Fruit fly (Drosophila melanogaster): ENCODE measurements around the gene Sap130.

The Sap130 gene

dm6 chr3L:12798795-12799311 lies 6.8 kb upstream of the Sap130 start:
- no peak for TF ChIP-seq psq (optimal IDR thresholded peaks at IDR 0.05)
- TF ChIP-seq EcR (GFP tag; optimal IDR thresholded peaks at IDR 0.05): peak in 1 of 2 experiments; percentile 20

DNA sequence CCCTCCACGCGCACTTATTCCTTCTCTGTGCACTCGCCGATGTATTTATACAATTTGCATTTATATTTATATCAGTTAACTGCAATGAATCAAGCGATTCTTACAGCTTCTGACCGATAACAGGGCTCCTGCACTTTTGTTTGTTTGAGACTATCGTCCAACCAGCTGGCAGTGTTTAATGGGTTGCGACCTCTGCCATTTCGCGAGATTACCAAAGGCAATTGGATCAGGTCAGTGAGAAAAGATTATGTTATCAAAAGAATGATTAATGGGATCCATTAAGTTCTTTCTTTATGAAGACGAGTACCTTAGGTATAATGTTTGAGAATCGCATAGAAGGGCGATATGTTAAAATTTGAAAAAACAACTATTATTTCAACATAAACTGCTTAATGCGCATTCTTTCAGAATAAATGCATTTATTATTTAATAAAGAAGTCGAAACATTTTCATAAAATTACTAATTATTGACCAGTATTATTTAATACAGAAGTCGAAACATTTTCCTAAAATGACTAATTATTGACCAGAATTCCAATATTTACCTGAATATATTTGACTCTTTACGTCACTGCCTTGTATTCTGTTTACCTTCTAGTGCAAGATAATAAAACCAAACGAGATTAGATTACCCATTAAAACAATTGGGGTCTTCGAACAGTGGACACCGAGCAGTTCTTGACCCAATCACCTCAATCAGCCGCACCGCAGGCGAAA lies 6.1 kb upstream of the Sap130 start:
- TF ChIP-seq EcR (GFP tag; optimal IDR thresholded peaks at IDR 0.05) (no peak), CG8478 (optimal IDR thresholded peaks at IDR 0.05) (no peak), psq (optimal IDR thresholded peaks at IDR 0.05) (no peak), Dll (optimal IDR thresholded peaks at IDR 0.05) (no peak), usp (GFP tag; optimal IDR thresholded peaks at IDR 0.05) (no peak), pan (optimal IDR thresholded peaks at IDR 0.05) (no peak)

DNA sequence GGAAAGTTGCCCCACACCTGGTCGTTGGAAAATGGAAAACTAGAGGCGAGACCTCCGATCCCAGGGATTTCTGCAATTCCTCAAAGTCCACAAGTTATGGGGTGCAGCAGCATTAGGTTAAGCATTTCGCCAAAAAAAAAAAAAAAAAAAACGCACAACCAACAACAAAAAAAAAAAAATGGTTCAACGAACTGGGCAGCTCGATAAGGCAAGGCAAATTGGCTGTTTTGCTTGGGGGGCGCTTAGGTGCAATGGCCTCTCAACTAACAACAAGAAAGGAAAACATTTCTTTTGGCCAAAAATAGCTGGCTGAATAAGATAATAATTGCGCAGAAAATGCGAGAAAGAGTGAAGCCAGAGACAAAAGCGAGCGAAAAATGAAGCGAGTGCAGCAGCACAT lies 5.5 kb upstream of the Sap130 start:
- TF ChIP-seq psq (optimal IDR thresholded peaks at IDR 0.05) (no peak), EcR (GFP tag; optimal IDR thresholded peaks at IDR 0.05) (peak; percentile 75 to 88), Dll (optimal IDR thresholded peaks at IDR 0.05) (no peak)

DNA sequence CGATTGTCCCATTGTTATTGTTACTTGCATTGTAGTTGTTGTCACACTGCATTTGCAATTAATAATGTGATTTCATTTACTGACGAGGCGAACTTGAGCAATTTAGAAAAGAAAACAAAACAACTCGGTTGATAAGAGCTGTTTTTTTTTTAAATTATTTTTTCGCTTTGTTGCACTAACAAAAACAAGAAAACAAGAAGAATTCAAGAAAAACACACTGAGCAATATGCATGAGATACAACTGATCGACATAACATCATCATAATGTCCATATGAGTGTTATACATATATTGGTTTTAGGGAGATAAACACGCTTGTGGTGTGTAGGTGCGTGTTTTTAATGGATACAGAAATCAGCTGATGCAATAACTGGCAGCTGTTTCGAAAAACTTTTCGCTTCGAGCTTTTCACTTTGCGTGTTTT lies 3.2 kb upstream of the Sap130 start:
- no peak for TF ChIP-seq EcR (GFP tag; optimal IDR thresholded peaks at IDR 0.05)
- TF ChIP-seq psq (optimal IDR thresholded peaks at IDR 0.05): no peak
- no peak for TF ChIP-seq pan (optimal IDR thresholded peaks at IDR 0.05)
- no peak for TF ChIP-seq Dll (optimal IDR thresholded peaks at IDR 0.05)
- no peak for TF ChIP-seq usp (GFP tag; optimal IDR thresholded peaks at IDR 0.05)
- TF ChIP-seq CG8478 (optimal IDR thresholded peaks at IDR 0.05): no peak

DNA sequence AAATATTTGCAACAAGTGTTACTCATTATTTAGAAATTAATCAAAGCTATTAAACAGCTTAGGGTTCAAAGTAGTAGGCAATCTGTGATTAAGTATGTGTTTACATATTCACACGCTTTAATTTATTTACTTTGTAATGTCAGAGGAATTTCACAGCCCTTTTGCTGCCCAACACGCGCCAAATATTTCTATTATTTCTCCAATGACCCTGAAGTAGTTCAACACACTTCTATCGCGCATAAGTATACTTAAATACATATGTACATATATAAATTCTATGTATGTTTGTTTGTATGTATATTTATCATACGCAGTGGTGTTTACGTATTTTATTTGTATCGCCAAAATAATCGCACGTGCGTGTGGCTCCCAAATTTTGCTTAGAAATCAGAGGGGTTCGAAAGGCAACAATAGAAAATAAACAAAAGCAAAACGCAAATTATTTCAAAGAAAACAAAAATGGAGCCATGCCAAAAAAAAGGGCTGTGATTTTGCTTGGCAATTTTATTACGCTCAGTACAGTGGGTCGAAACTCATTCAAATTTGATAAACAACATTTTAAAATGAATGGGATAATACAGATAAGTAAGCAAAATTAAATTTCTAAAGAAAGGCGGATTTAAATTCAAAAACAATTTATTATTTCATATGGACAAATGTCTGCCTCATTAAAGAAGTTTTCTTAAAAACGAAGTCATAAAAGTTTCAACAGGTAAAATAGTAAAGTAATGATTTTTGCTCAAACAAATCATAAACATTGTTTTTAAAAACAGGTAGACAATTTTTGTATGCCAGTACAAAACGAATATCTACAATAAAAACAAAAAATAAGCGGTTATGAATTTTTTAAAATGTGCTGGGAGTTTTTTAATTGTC lies 2.3 kb upstream of the Sap130 start:
- TF ChIP-seq EcR (GFP tag; optimal IDR thresholded peaks at IDR 0.05): no peak
- no peak for TF ChIP-seq psq (optimal IDR thresholded peaks at IDR 0.05)
- TF ChIP-seq usp (GFP tag; optimal IDR thresholded peaks at IDR 0.05): no peak
- TF ChIP-seq CG8478 (optimal IDR thresholded peaks at IDR 0.05): no peak
- TF ChIP-seq pan (optimal IDR thresholded peaks at IDR 0.05): no peak
- no peak for TF ChIP-seq Dll (optimal IDR thresholded peaks at IDR 0.05)

DNA sequence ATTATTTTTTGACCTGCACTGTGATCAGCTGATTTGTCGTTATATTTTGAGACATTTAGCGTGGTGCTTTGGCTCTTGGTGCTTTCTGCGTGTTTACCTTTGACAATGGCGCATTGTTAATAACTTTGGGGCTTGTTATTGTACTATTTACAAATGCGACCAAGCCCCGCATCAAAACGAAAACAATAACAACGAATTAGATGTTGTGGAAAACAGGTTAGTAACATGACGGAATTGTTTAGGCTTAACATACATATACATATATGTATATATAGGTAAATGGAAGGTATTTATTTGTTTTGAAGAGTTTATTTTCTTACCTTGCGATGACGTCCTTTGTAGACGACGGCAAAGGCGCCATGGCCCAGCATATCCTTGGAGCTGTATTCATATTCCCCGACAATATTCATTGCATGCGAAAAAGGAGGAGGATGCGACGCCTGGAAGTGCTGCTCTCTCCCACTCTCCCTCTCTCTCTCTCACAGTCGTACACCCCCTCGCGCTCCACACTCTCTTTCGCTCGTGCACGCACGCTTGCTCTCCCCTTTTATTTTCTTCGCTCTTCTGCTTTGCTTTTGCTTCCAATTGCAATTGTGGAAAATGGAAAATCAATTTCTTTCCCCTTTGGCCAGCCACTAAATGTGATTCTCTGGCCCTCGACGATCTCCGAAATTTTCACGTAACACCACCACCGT lies 1.5 kb upstream of the Sap130 start:
- TF ChIP-seq psq (optimal IDR thresholded peaks at IDR 0.05) (no peak), pan (optimal IDR thresholded peaks at IDR 0.05) (no peak)

dm6 chr3L:12804730-12805170 lies 952 bp upstream of the Sap130 start, which contains the start of gene Atg1:
Atg1 (minus strand) TSS chr3L:12805116.
- TF ChIP-seq Dll (optimal IDR thresholded peaks at IDR 0.05): no peak
- TF ChIP-seq usp (GFP tag; optimal IDR thresholded peaks at IDR 0.05): no peak
- TF ChIP-seq pan (optimal IDR thresholded peaks at IDR 0.05): no peak
- no peak for TF ChIP-seq CG8478 (optimal IDR thresholded peaks at IDR 0.05)
- no peak for TF ChIP-seq psq (optimal IDR thresholded peaks at IDR 0.05)
- no peak for TF ChIP-seq EcR (GFP tag; optimal IDR thresholded peaks at IDR 0.05)

dm6 chr3L:12806290-12806743 lies 615 bp downstream of the Sap130 start:
- TF ChIP-seq CG8478 (optimal IDR thresholded peaks at IDR 0.05) (no peak), psq (optimal IDR thresholded peaks at IDR 0.05) (peak; percentile 80)

DNA sequence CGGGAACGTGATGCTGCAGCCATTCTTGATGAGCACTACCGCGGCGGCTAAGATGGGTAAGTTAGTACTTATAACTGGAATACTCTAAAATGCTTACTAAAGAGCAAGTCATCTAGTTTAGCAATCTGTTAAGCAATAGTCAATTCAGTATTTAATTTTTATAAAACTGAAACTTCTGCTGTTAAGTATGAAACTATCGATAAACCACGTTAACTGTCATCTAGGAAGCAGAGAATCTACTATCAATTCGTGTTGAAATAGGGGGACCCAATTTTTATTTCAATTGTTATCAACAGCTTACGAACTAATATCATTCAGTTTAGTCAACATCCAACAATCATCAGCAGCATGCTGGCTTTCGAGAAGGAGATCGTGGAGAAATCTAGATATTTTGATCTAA lies 2.7 kb downstream of the Sap130 start, which contains the start of gene CG32110:
Gene CG32110, plus strand, starts transcription at position 301 of the 400 bp plus-strand sequence.
- TF ChIP-seq Dll (optimal IDR thresholded peaks at IDR 0.05): no peak

dm6 chr3L:12813907-12814306 lies 8.2 kb downstream of the Sap130 start, which contains the start of the genes Sf3a2 and CG42588:
Sf3a2 (minus strand) TSS chr3L:12814019.
CG42588 (plus strand) TSS chr3L:12814254.
- no peak for TF ChIP-seq Dll (optimal IDR thresholded peaks at IDR 0.05)
- TF ChIP-seq psq (optimal IDR thresholded peaks at IDR 0.05): no peak
- no peak for TF ChIP-seq EcR (GFP tag; optimal IDR thresholded peaks at IDR 0.05)
- no peak for TF ChIP-seq usp (GFP tag; optimal IDR thresholded peaks at IDR 0.05)
- TF ChIP-seq pan (optimal IDR thresholded peaks at IDR 0.05): no peak
- no peak for TF ChIP-seq CG8478 (optimal IDR thresholded peaks at IDR 0.05)

dm6 chr3L:12814806-12815205 lies 9.1 kb downstream of the Sap130 start:
- TF ChIP-seq Dll (optimal IDR thresholded peaks at IDR 0.05) (no peak), EcR (GFP tag; optimal IDR thresholded peaks at IDR 0.05) (no peak), CG8478 (optimal IDR thresholded peaks at IDR 0.05) (no peak), usp (GFP tag; optimal IDR thresholded peaks at IDR 0.05) (no peak), psq (optimal IDR thresholded peaks at IDR 0.05) (no peak), pan (optimal IDR thresholded peaks at IDR 0.05) (no peak)

DNA sequence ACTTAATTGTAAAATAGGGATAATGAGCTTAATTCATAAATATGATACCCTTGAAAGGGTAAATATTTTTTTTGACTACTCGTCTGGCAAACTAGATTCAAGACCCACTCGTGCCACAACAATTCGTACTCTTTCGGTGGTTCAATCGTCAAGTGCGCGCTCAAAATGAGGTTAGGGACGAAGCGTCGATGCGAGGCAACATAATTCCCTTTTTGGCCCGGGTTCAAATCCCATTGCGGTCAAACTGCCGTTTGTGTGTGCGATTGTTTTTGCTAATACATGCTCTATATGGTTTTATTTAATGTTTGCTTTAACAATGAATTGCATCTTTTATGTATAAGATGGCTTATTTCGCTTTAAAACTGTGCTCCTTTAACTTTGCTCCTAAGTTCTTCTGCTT lies 10.1 kb downstream of the Sap130 start:
- TF ChIP-seq EcR (GFP tag; optimal IDR thresholded peaks at IDR 0.05) (no peak), pan (optimal IDR thresholded peaks at IDR 0.05) (no peak), usp (GFP tag; optimal IDR thresholded peaks at IDR 0.05) (no peak), CG8478 (optimal IDR thresholded peaks at IDR 0.05) (no peak), psq (optimal IDR thresholded peaks at IDR 0.05) (no peak), Dll (optimal IDR thresholded peaks at IDR 0.05) (no peak)
